Fruit fly (Drosophila melanogaster) whole organism, embryonic: ENCODE data around the gene Caper.

ENCODE experiments used
- Bdp1 ChIP-seq: fragments of 200-800 bp; sonication (Bioruptor generic); optimal IDR thresholded peaks from 3 replicates; lab custom pipeline; 2016; ENCODE audit warnings: missing biosample characterization, missing genetic modification characterization
- CG10565 ChIP-seq: fragments of 200-800 bp; sonication (Bioruptor generic); optimal IDR thresholded peaks from 3 replicates; lab custom pipeline; 2016; ENCODE audit warnings: missing biosample characterization, mild to moderate bottlenecking, missing genetic modification characterization
- CG11504 ChIP-seq: fragments of 200-800 bp; sonication (Bioruptor generic); optimal IDR thresholded peaks from 3 replicates; lab custom pipeline; 2019; ENCODE audit warnings: missing biosample characterization, mild to moderate bottlenecking, missing genetic modification characterization, moderate library complexity
- CG14050 ChIP-seq: fragments of 200-800 bp; sonication (Bioruptor generic); IDR thresholded peaks from 3 replicates; pipeline ENCODE4 v1.3.6; 2022; ENCODE audit warnings: missing biosample characterization, missing genetic modification characterization
- CG18764 ChIP-seq: fragments of 200-800 bp; sonication (Bioruptor generic); optimal IDR thresholded peaks from 3 replicates; lab custom pipeline; 2016; ENCODE audit warnings: missing biosample characterization, missing genetic modification characterization
- CG2202 ChIP-seq: fragments of 200-800 bp; sonication (Bioruptor generic); optimal IDR thresholded peaks from 2 replicates; lab custom pipeline; 2018; ENCODE audit warnings: missing biosample characterization, mild to moderate bottlenecking, missing genetic modification characterization
- CG30020 ChIP-seq: fragments of 200-800 bp; optimal IDR thresholded peaks from 2 replicates; lab custom pipeline; 2019; ENCODE audit warnings: missing biosample characterization, mild to moderate bottlenecking, missing genetic modification characterization, moderate library complexity
- CG3163 ChIP-seq: fragments of 200-800 bp; sonication (Bioruptor generic); optimal IDR thresholded peaks from 3 replicates; lab custom pipeline; 2016; ENCODE audit warnings: missing biosample characterization, missing genetic modification characterization
- CG32772 ChIP-seq: fragments of 200-800 bp; sonication (Bioruptor generic); IDR thresholded peaks from 2 replicates; pipeline ENCODE4 v1.3.6; 2022; ENCODE audit warnings: missing biosample characterization, missing genetic modification characterization
- CG34422 ChIP-seq: fragments of 200-800 bp; sonication (Bioruptor generic); IDR thresholded peaks from 3 replicates; pipeline ENCODE4 v1.3.6; 2022; ENCODE audit warnings: missing biosample characterization, missing genetic modification characterization
- CG4360 ChIP-seq: fragments of 200-800 bp; sonication (Bioruptor generic); IDR thresholded peaks from 2 replicates; pipeline ENCODE4 v1.3.6; 2022; ENCODE audit warnings: missing biosample characterization, missing genetic modification characterization
- CG8765 ChIP-seq: fragments of 200-800 bp; sonication (Bioruptor generic); IDR thresholded peaks from 2 replicates; pipeline ENCODE4 v1.3.6; 2022; ENCODE audit warnings: missing biosample characterization, missing genetic modification characterization
- Chrac-16 ChIP-seq: fragments of 200-800 bp; sonication (Bioruptor generic); optimal IDR thresholded peaks from 3 replicates; lab custom pipeline; 2016; ENCODE audit warnings: missing biosample characterization, missing genetic modification characterization
- Dek ChIP-seq: fragments of 200-800 bp; sonication (Bioruptor generic); optimal IDR thresholded peaks from 3 replicates; lab custom pipeline; 2019; ENCODE audit warnings: missing biosample characterization, mild to moderate bottlenecking, missing genetic modification characterization, moderate library complexity
- Dll ChIP-seq: fragments of 200-800 bp; sonication (Bioruptor generic); IDR thresholded peaks from 4 replicates; pipeline ENCODE4 v1.3.6; 2022; ENCODE audit warnings: missing biosample characterization, missing genetic modification characterization; ENCODE audit not compliant: partially characterized antibody
- Fer1 ChIP-seq: fragments of 200-800 bp; sonication (Bioruptor generic); optimal IDR thresholded peaks from 2 replicates; lab custom pipeline; 2017; ENCODE audit warnings: missing biosample characterization, mild to moderate bottlenecking, missing genetic modification characterization
- Gug ChIP-seq: fragments of 200-800 bp; sonication (Bioruptor generic); IDR thresholded peaks from 4 replicates; pipeline ENCODE4 v1.3.6; 2022; ENCODE audit warnings: missing biosample characterization, missing genetic modification characterization
- HLH3B ChIP-seq: fragments of 200-800 bp; sonication (Bioruptor generic); IDR thresholded peaks from 2 replicates; pipeline ENCODE4 v1.3.6; 2022; ENCODE audit warnings: missing biosample characterization, missing genetic modification characterization
- HLH4C ChIP-seq: fragments of 200-800 bp; sonication (Bioruptor generic); IDR thresholded peaks from 3 replicates; pipeline ENCODE4 v1.3.6; 2022; ENCODE audit warnings: missing biosample characterization, missing genetic modification characterization; ENCODE audit not compliant: partially characterized antibody
- NK7.1 ChIP-seq: fragments of 200-800 bp; sonication (Bioruptor generic); optimal IDR thresholded peaks from 3 replicates; lab custom pipeline; 2016; ENCODE audit warnings: missing biosample characterization, missing genetic modification characterization
- Pdp1 ChIP-seq, 2 experiments: fragments of 200-800 bp; sonication (Bioruptor generic); optimal IDR thresholded peaks; 3 replicates each; lab custom pipeline; 2016; ENCODE audit warnings: missing biosample characterization in 2 of 2, missing genetic modification characterization in 2 of 2, mild to moderate bottlenecking in 1 of 2, moderate library complexity in 1 of 2
- Stat92E ChIP-seq, 3 experiments: fragments of >200 bp in 2 of 3; fragments of 200-800 bp in 1 of 3; sonication (Bioruptor generic) in 1 of 3; optimal IDR thresholded peaks; 2 replicates each; lab custom pipeline; 2017 to 2019; ENCODE audit warnings: missing biosample characterization in 3 of 3, missing genetic modification characterization in 3 of 3, mild to moderate bottlenecking in 1 of 3, moderate library complexity in 1 of 3
- Xrp1 ChIP-seq: fragments of 200-800 bp; sonication (Bioruptor generic); IDR thresholded peaks from 2 replicates; pipeline ENCODE4 v1.3.6; 2022; ENCODE audit warnings: missing biosample characterization, missing genetic modification characterization
- YL-1 ChIP-seq: fragments of 200-800 bp; sonication (Bioruptor generic); optimal IDR thresholded peaks from 3 replicates; lab custom pipeline; 2017; ENCODE audit warnings: missing biosample characterization, mild to moderate bottlenecking, missing genetic modification characterization
- ap ChIP-seq: fragments of 200-800 bp; sonication (Bioruptor generic); IDR thresholded peaks from 2 replicates; pipeline ENCODE4 v1.3.6; 2022; ENCODE audit warnings: missing biosample characterization, missing genetic modification characterization
- ara ChIP-seq: fragments of 200-800 bp; sonication (Bioruptor generic); IDR thresholded peaks from 2 replicates; pipeline ENCODE4 v1.3.6; 2022; ENCODE audit warnings: missing biosample characterization, missing genetic modification characterization
- bigmax ChIP-seq: fragments of 200-800 bp; sonication (Bioruptor generic); optimal IDR thresholded peaks from 2 replicates; lab custom pipeline; 2018; ENCODE audit warnings: missing biosample characterization, mild to moderate bottlenecking, missing genetic modification characterization
- cg ChIP-seq: fragments of 200-800 bp; sonication (Bioruptor generic); optimal IDR thresholded peaks from 3 replicates; lab custom pipeline; 2019; ENCODE audit warnings: missing biosample characterization, mild to moderate bottlenecking, missing genetic modification characterization, moderate library complexity
- dmrt11E ChIP-seq: fragments of 200-800 bp; sonication (Bioruptor generic); optimal IDR thresholded peaks from 3 replicates; lab custom pipeline; 2018; ENCODE audit warnings: missing biosample characterization, mild to moderate bottlenecking, missing genetic modification characterization, moderate library complexity
- eve ChIP-seq, 2 experiments: fragments of >200 bp; optimal IDR thresholded peaks; 2 replicates each; lab custom pipeline; 2017; ENCODE audit warnings: missing biosample characterization in 2 of 2, missing genetic modification characterization in 2 of 2
- grau ChIP-seq: fragments of 200-800 bp; optimal IDR thresholded peaks from 3 replicates; lab custom pipeline; 2019; ENCODE audit warnings: missing biosample characterization, mild to moderate bottlenecking, missing genetic modification characterization, moderate library complexity
- jumu ChIP-seq: fragments of 200-800 bp; sonication (Bioruptor generic); optimal IDR thresholded peaks from 3 replicates; lab custom pipeline; 2016; ENCODE audit warnings: missing biosample characterization, missing genetic modification characterization
- knrl ChIP-seq: fragments of 200-800 bp; sonication (Bioruptor generic); IDR thresholded peaks from 3 replicates; pipeline ENCODE4 v1.3.6; 2022; ENCODE audit warnings: missing biosample characterization, missing genetic modification characterization; ENCODE audit not compliant: partially characterized antibody
- onecut ChIP-seq: fragments of 200-800 bp; sonication (Bioruptor generic); IDR thresholded peaks from 2 replicates; pipeline ENCODE4 v1.3.6; 2022; ENCODE audit warnings: missing biosample characterization, missing genetic modification characterization
- peb ChIP-seq: fragments of 200-800 bp; sonication (Bioruptor generic); IDR thresholded peaks from 2 replicates; pipeline ENCODE4 v1.3.6; 2022; ENCODE audit warnings: missing biosample characterization, missing genetic modification characterization
- pho ChIP-seq: fragments of 200-800 bp; sonication (Bioruptor generic); optimal IDR thresholded peaks from 2 replicates; lab custom pipeline; 2016; ENCODE audit warnings: missing biosample characterization, missing genetic modification characterization
- phol ChIP-seq: fragments of 200-800 bp; sonication (Bioruptor generic); optimal IDR thresholded peaks from 3 replicates; lab custom pipeline; 2018; ENCODE audit warnings: missing biosample characterization, mild to moderate bottlenecking, missing genetic modification characterization, moderate library complexity
- pum ChIP-seq: fragments of 200-800 bp; sonication (Bioruptor generic); optimal IDR thresholded peaks from 2 replicates; lab custom pipeline; 2016; ENCODE audit warnings: missing biosample characterization, missing genetic modification characterization
- sc ChIP-seq, 3 experiments: fragments of >200 bp in 2 of 3; fragments of 200-800 bp in 1 of 3; sonication (Bioruptor generic) in 1 of 3; optimal IDR thresholded peaks; 2 replicates in 2 of 3; 3 replicates in 1 of 3; lab custom pipeline; 2017; ENCODE audit warnings: mild to moderate bottlenecking in 1 of 3, missing biosample characterization in 1 of 3, missing genetic modification characterization in 1 of 3, missing genetic modification reagents in 1 of 3
- shn ChIP-seq: fragments of 200-800 bp; sonication (Bioruptor generic); optimal IDR thresholded peaks from 3 replicates; lab custom pipeline; 2016; ENCODE audit warnings: missing biosample characterization, missing genetic modification characterization
- tgo ChIP-seq: fragments of 200-800 bp; sonication (Bioruptor generic); IDR thresholded peaks from 3 replicates; pipeline ENCODE4 v1.3.6; 2022; ENCODE audit warnings: missing biosample characterization, missing genetic modification characterization
- tio ChIP-seq: fragments of 200-800 bp; sonication (Bioruptor generic); optimal IDR thresholded peaks from 2 replicates; lab custom pipeline; 2017; ENCODE audit warnings: missing biosample characterization, missing genetic modification characterization, inconsistent platforms
- trem ChIP-seq: fragments of 200-800 bp; optimal IDR thresholded peaks from 3 replicates; lab custom pipeline; 2019; ENCODE audit warnings: missing biosample characterization, mild to moderate bottlenecking, missing genetic modification characterization, moderate library complexity
- vfl ChIP-seq: fragments of 200-800 bp; sonication (Bioruptor generic); optimal IDR thresholded peaks from 2 replicates; lab custom pipeline; 2016; ENCODE audit warnings: missing biosample characterization, missing genetic modification characterization

The Caper gene

DNA sequence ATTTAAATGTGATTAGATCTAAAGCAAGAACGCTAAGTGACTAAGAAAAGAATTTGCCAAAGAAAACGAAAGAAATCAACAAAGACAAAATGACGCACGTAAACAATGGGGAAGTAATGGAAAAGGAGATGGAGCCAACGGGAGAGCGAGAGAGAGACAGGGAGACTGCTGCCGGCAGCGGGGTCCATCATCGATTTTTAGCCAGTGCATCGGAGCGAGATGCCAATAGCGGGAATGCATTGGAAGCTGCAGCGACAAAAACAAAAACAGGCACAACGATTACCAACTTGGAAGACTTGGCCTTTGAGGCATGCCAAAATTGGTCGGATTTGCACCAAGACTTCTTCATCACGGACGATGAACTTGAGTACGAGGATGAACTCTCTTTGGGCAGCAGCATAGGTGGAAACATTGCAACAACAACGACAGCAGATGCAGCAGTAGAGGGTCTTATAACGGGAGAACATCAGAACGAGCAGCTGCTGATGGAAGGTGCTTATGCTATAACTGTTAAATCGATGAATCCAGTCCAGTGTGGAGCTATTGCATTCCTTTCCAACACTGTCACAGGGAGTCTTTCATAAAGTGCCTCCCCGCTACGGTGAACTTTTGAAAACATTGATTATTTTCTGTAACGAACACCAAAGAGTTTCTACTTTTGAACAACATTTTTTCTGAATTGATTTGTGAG lies 18.1 kb downstream of the Caper start (continued):
- 0 out of 4 replicates have a peak, but pooled peaks have one; percentile 8 for TF ChIP-seq Dll (GFP tag; lab: Robert Waterston, UW)
- no peak for TF ChIP-seq sc (optimal IDR thresholded peaks at IDR 0.05; lab: Kevin White, UChicago)
- TF ChIP-seq sc (GFP tag; optimal IDR thresholded peaks at IDR 0.05; lab: Kevin White, UChicago), result no peak
- TF ChIP-seq CG10565, result no peak
- TF ChIP-seq Stat92E (GFP tag; optimal IDR thresholded peaks at IDR 0.05; lab: Kevin White, UChicago), result no peak
- peak; percentile 96 for TF ChIP-seq onecut (GFP tag; lab: Robert Waterston, UW)
- no peak for TF ChIP-seq CG30020 (tag; lab: Kevin White, UChicago)
- 0 out of 2 replicates have a peak, but pooled peaks have one; percentile 7 for TF ChIP-seq ara
- TF ChIP-seq CG34422 (GFP tag; lab: Robert Waterston, UW), result no peak
- no peak for TF ChIP-seq Chrac-16
- TF ChIP-seq grau (tag; lab: Kevin White, UChicago), result peak; percentile 34
- TF ChIP-seq, all 482 proteins: peak for 9

DNA sequence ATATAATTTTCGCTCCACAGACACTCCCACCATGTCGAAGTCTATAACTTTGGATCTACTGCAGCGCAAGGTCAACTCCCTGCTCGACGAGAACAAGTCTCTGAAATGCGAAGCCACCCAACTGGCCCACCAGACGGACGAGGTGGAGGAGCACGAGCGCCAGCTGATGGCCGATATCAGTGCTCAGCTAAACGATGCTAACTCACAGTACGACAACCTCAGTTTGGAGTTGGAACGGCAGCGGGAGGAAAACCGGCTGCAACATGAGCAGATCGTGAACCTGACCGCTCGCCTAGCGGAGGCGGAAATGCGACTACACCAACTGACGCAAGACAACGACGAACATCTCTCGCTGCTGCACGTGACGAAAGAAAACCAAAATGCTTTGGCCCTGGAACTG lies 19.2 kb downstream of the Caper start:
- TF ChIP-seq Fer1 (GFP tag; lab: Kevin White, UChicago) (no peak), Gug (GFP tag; lab: Robert Waterston, UW) (no peak), ap (GFP tag; lab: Robert Waterston, UW) (no peak), CG11504 (tag; lab: Kevin White, UChicago) (no peak)

- TF ChIP-seq cg (peak; percentile 77), pho (GFP tag; lab: Kevin White, UChicago) (peak; percentile 24), pum (peak; percentile 19), phol (peak; percentile 68), Dek (peak; percentile 31), CG32772 (peak; percentile 56; the same call in 1 of the 2 replicates), Xrp1 (GFP tag; lab: Robert Waterston, UW) (peak; percentile 26; the same call in 1 of the 2 replicates), Dll (GFP tag; lab: Robert Waterston, UW) (peak; percentile 56; the same call in 3 of the 4 replicates), shn (GFP tag; lab: Kevin White, UChicago) (peak; percentile 27), CG14050 (GFP tag; lab: Robert Waterston, UW) (no peak), vfl (GFP tag; lab: Kevin White, UChicago) (peak; percentile 52), tgo (GFP tag; lab: Robert Waterston, UW) (no peak), knrl (GFP tag; lab: Robert Waterston, UW) (peak; percentile 31; the same call in 1 of the 3 replicates), CG2202 (tag; lab: Kevin White, UChicago) (no peak), peb (GFP tag; lab: Robert Waterston, UW) (no peak), eve (GFP tag; optimal IDR thresholded peaks at IDR 0.05; lab: Kevin White, UChicago) (no peak), Pdp1 (GFP tag; optimal IDR thresholded peaks at IDR 0.05; lab: Kevin White, UChicago) (peak in 1 of 2 experiments; percentile 83), CG8765 (GFP tag; lab: Robert Waterston, UW) (no peak), Bdp1 (GFP tag; lab: Kevin White, UChicago) (peak; percentile 17), jumu (GFP tag; lab: Kevin White, UChicago) (peak; percentile 32), CG4360 (peak; percentile 89), trem (peak; percentile 69), HLH3B (GFP tag; lab: Robert Waterston, UW) (0 out of 2 replicates have a peak, but pooled peaks have one; percentile 11), tio (GFP tag; lab: Kevin White, UChicago) (no peak), CG18764 (GFP tag; lab: Kevin White, UChicago) (peak; percentile 34), bigmax (peak; percentile 30), dmrt11E (peak; percentile 3), YL-1 (peak; percentile 99), CG3163 (GFP tag; lab: Kevin White, UChicago) (peak; percentile 56), NK7.1 (GFP tag; lab: Kevin White, UChicago) (no peak), CG34422 (GFP tag; lab: Robert Waterston, UW) (peak; percentile 87; the same call in 2 of the 3 replicates), HLH4C (no peak)
Observed at dm6 chr2L:7056189-7056926, 23.8 kb downstream of the Caper start, which contains the start of gene Mnn1. Gene Mnn1 (plus strand): TSS chr2L:7056301.
